Worm (Caenorhabditis elegans): ENCODE data around the gene C28G1.2.

The C28G1.2 gene

ce11 chrX:8828365-8828764 is 7.5 kb upstream of the C28G1.2 start, which contains the start of gene rcs-1:
rcs-1 (minus strand) TSS chrX:8828540.
- TF ChIP-seq fos-1 (tag; optimal IDR thresholded peaks at IDR 0.05) = peak; percentile 71
- no peak for TF ChIP-seq Y55F3AM.14 (GFP tag; optimal IDR thresholded peaks at IDR 0.05)

ce11 chrX:8831162-8831561 is 4.7 kb upstream of the C28G1.2 start, which contains the start of gene C28G1.6:
C28G1.6 (minus strand) TSS chrX:8831262.
- no peak for TF ChIP-seq nhr-23 (tag; optimal IDR thresholded peaks at IDR 0.05)
- peak; percentile 11 for TF ChIP-seq fos-1 (tag; optimal IDR thresholded peaks at IDR 0.05)

ce11 chrX:8835405-8835804 is 411 bp upstream of the C28G1.2 start, which contains the start of gene sec-15:
sec-15 (minus strand) TSS chrX:8835715.
- TF ChIP-seq nhr-11 (tag; optimal IDR thresholded peaks at IDR 0.05) = no peak
- TF ChIP-seq peb-1 (tag; optimal IDR thresholded peaks at IDR 0.05) = no peak
- TF ChIP-seq skn-1 (tag; optimal IDR thresholded peaks at IDR 0.05) = no peak
- no peak for TF ChIP-seq unc-55 (GFP tag; optimal IDR thresholded peaks at IDR 0.05)
- TF ChIP-seq alr-1 (tag; optimal IDR thresholded peaks at IDR 0.05) = no peak
- no peak for TF ChIP-seq ama-1 (optimal IDR thresholded peaks at IDR 0.05)
- no peak for TF ChIP-seq C34F6.9 (tag; optimal IDR thresholded peaks at IDR 0.05)

- TF ChIP-seq ztf-4 (tag; optimal IDR thresholded peaks at IDR 0.05) = no peak
- no peak for TF ChIP-seq nhr-21 (tag; optimal IDR thresholded peaks at IDR 0.05)
- no peak for TF ChIP-seq mab-5 (tag; optimal IDR thresholded peaks at IDR 0.05)
- no peak for TF ChIP-seq lin-13 (GFP tag; optimal IDR thresholded peaks at IDR 0.05)
- TF ChIP-seq unc-55 (GFP tag; optimal IDR thresholded peaks at IDR 0.05) = no peak
- TF ChIP-seq gmeb-1 (tag; optimal IDR thresholded peaks at IDR 0.05) = no peak
- no peak for TF ChIP-seq nhr-10 (tag; optimal IDR thresholded peaks at IDR 0.05)
- TF ChIP-seq alr-1 (tag; optimal IDR thresholded peaks at IDR 0.05) = no peak
- TF ChIP-seq elt-3 (tag; optimal IDR thresholded peaks at IDR 0.05) = no peak
- no peak for TF ChIP-seq egl-27 (tag; optimal IDR thresholded peaks at IDR 0.05)
- TF ChIP-seq lin-39 (tag; optimal IDR thresholded peaks at IDR 0.05) = no peak
- TF ChIP-seq unc-62 (GFP tag; optimal IDR thresholded peaks at IDR 0.05) = no peak
- no peak for TF ChIP-seq unc-39 (tag; optimal IDR thresholded peaks at IDR 0.05)
- TF ChIP-seq skn-1 (tag; optimal IDR thresholded peaks at IDR 0.05) = no peak
- TF ChIP-seq ama-1 (optimal IDR thresholded peaks at IDR 0.05) = no peak
Observed at ce11 chrX:8838176-8838575, 2.4 kb downstream of the C28G1.2 start.

ce11 chrX:8843988-8844387 is 8.2 kb downstream of the C28G1.2 start, which contains the start of gene ubc-23:
ubc-23 (plus strand) TSS chrX:8844288.
- TF ChIP-seq R02D3.7 (tag; optimal IDR thresholded peaks at IDR 0.05) = no peak
- TF ChIP-seq mab-5 (tag; optimal IDR thresholded peaks at IDR 0.05) = no peak
- TF ChIP-seq ztf-4 (tag; optimal IDR thresholded peaks at IDR 0.05) = no peak
- no peak for TF ChIP-seq unc-55 (GFP tag; optimal IDR thresholded peaks at IDR 0.05)
- TF ChIP-seq blmp-1 (tag; optimal IDR thresholded peaks at IDR 0.05; ENCODE audit: insufficient read depth) = no peak
- no peak for TF ChIP-seq ceh-16 (tag; optimal IDR thresholded peaks at IDR 0.05)

ce11 chrX:8846447-8847237 is 10.8 kb downstream of the C28G1.2 start, which contains the start of gene C28G1.10:
C28G1.10 (plus strand) TSS chrX:8847122.
- TF ChIP-seq crh-2 (tag; optimal IDR thresholded peaks at IDR 0.05) (peak; percentile 23), nhr-21 (tag; optimal IDR thresholded peaks at IDR 0.05) (peak; percentile 37), fos-1 (tag; optimal IDR thresholded peaks at IDR 0.05) (peak; percentile 42), gmeb-1 (tag; optimal IDR thresholded peaks at IDR 0.05) (peak; percentile 21), ZK546.5 (tag; optimal IDR thresholded peaks at IDR 0.05) (no peak)

ce11 chrX:8853524-8853923 is 17.7 kb downstream of the C28G1.2 start, which contains the start of gene sprp-4:
sprp-4 (minus strand) TSS chrX:8853624.
- TF ChIP-seq gmeb-1 (tag; optimal IDR thresholded peaks at IDR 0.05) (no peak), ama-1 (optimal IDR thresholded peaks at IDR 0.05) (no peak), nhr-77 (tag; optimal IDR thresholded peaks at IDR 0.05) (no peak), ceh-16 (tag; optimal IDR thresholded peaks at IDR 0.05) (no peak), ceh-82 (tag; optimal IDR thresholded peaks at IDR 0.05) (no peak), fos-1 (tag; optimal IDR thresholded peaks at IDR 0.05) (no peak), mdl-1 (tag; optimal IDR thresholded peaks at IDR 0.05) (no peak), mbf-1 (tag; optimal IDR thresholded peaks at IDR 0.05) (no peak), nhr-12 (tag; optimal IDR thresholded peaks at IDR 0.05) (no peak), ztf-11 (tag; optimal IDR thresholded peaks at IDR 0.05) (no peak), unc-55 (GFP tag; optimal IDR thresholded peaks at IDR 0.05) (no peak), F13H6.1 (tag; optimal IDR thresholded peaks at IDR 0.05) (no peak), lsy-2 (tag; optimal IDR thresholded peaks at IDR 0.05) (no peak)
